Fruit fly (Drosophila melanogaster): ENCODE measurements around the gene sn.

DNA sequence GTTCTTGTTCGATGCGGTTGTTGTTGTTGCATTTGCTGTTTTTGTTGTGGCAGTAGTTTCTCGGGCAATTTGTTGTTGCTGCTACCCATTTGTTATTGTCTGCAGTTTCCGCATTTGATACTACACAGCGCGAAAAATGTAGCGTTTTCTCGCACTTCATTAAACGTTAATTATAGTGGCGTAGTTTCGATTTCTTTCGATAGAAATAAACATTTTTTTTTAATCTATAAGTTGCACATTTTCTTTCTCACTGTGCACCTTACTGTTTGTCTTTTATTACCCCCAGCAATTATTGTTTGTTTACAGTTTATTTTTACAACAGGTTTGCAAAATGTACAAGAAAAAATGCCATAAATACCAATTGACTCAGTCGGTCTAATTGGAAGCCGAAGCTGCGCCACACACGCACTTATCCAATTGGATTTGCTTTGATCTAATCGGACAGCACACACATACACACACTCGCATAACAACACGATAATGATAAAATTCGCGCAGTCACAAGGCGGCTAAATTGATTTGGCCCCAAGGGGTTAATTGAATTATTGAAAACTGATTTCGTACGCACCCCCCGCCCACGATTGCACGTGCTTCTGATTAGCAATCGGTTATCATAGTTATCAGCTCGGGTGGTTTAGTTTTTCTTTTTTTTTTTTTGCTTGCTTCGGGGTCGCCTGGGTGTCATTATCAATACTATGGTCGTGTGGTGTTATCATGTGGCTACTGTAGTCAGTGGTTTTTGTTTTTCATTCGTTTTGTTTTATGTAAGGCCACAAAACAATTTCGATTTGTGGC lies 2.1 kb downstream of the sn start:
- TF ChIP-seq CG9948 (tag; optimal IDR thresholded peaks at IDR 0.05) (no peak), CG4496 (GFP tag; IDR thresholded peaks at IDR 0.05) (peak; percentile 73)

Measured in whole organism, pupa.